Fruit fly (Drosophila melanogaster) whole organism, larva: ENCODE results near the gene hzg.

Experiments
- noc ChIP-seq: fragments of 200-800 bp; sonication (Bioruptor generic); optimal IDR thresholded peaks from 3 replicates; lab custom pipeline; 2019; ENCODE audit warnings: missing biosample characterization, mild to moderate bottlenecking, missing genetic modification characterization, moderate library complexity

hzg gene

dm6 chr3L:16013198-16013982, 8.9 kb upstream of the hzg start:
- no peak for TF ChIP-seq noc (tag; lab: Kevin White, UChicago)

DNA sequence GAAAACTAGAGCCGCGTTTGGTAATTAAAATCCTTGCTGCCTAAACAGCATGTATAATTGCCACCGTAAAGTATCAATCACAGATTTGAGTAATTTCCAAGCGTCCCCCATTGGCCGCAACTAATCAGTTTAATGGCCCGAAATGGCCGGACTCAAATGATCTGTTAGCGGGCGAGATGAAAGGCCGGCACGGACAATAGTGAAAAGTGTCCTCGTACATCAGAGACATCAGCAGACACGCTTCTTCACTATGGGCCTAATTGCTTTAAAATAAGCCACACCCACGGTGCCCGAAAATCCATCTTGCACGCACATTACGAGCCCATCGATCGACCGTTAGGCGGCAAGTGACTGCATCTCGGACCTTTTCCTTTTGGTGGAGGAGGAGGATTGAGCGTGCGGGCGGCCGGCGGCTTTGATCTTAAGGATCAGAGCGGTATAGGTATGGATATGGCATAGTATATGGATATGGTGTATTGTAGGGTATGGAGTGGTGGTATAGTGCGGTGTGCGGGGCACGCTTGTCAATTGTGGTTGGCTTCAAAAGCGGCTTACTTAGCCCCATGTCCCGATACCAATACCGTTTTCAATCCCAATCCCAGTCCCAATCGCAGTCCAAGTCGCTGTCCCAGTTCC, 7.9 kb upstream of the hzg start:
- TF ChIP-seq noc (tag; lab: Kevin White, UChicago) = no peak

dm6 chr3L:16011319-16012210, 7.0 kb upstream of the hzg start, which contains the start of gene mib1:
Gene mib1 (minus strand): TSS chr3L:16011812.
- peak; percentile 54 for TF ChIP-seq noc (tag; lab: Kevin White, UChicago)

DNA sequence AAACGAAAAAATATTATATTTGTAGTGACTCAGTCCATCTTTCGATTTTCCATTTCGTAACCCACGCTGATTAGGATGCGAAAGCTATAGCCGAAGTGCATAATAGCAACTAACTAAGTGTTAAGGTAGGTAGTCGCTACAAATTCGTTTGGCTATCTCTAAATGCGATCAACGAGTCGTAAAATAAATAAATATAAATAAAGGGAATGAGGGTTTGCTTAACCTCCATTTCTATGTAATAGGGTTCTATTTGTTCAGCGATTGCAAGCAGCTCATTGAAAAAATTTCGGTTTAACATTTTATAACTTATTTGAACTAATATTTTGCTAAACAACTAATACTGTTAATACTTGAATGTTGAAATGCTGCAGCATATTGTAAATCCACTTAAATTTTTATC, 5.6 kb upstream of the hzg start:
- no peak for TF ChIP-seq noc (tag; lab: Kevin White, UChicago)

dm6 chr3L:16002116-16002716, 2.3 kb downstream of the hzg start:
- no peak for TF ChIP-seq noc (tag; lab: Kevin White, UChicago)

DNA sequence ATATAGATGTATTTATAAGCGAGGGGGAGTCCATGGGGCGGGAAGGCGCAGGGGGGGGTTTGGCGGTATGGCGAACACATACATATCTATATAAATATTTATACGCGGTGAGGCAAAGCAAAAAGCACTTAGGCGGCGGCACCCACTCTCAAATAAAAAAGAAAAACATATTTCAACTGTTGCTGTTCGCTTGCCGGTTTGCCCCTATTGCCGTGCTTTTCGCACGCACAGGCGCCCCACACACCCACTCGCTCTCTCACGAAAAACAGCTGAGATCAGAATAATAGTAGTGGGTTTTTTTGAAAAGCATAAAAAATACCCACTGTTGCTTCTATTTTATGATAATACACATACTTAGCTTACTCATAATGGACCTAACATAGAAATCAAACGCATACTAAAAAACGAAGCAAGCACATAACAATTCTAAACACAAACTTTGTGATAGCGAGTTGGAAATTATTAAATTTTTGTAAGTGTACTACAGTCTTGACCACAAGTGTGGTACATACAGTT, 3.3 kb downstream of the hzg start:
- peak; percentile 98 for TF ChIP-seq noc (tag; lab: Kevin White, UChicago)

DNA sequence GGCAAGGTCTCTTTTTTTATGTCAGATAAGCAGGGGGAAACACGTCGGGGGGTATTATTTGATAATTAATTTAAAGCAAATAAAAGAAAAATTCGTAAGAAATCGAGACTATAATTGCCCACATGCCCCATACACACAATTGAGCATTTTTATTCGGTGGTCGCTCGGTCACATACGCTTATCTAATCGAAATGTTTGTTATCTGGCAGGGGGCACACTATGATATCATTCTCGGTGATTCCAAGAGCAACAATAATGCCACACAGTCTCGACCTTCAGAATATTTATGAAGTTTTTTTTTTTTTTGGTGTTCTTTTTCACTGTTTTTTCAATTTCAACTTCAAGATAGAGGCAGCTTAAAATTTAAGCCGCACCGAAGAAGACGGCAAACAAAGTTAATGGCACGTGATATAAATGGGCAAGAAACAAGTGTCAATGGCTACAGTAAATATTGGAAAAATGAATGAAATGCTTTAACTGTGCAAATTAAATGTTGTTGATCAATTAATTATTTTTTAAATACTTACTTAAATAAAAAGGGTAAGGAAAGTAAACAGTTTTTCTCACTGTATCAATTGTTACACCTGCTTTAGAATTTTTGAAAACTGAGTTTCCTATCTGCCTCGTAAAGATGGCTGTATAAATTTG, 5.1 kb downstream of the hzg start:
- peak; percentile 52 for TF ChIP-seq noc (tag; lab: Kevin White, UChicago)

- no peak for TF ChIP-seq noc (tag; lab: Kevin White, UChicago)
Observed at dm6 chr3L:15998217-15998616, 6.3 kb downstream of the hzg start.

dm6 chr3L:15996019-15996418, 8.5 kb downstream of the hzg start:
- TF ChIP-seq noc (tag; lab: Kevin White, UChicago) = no peak

DNA sequence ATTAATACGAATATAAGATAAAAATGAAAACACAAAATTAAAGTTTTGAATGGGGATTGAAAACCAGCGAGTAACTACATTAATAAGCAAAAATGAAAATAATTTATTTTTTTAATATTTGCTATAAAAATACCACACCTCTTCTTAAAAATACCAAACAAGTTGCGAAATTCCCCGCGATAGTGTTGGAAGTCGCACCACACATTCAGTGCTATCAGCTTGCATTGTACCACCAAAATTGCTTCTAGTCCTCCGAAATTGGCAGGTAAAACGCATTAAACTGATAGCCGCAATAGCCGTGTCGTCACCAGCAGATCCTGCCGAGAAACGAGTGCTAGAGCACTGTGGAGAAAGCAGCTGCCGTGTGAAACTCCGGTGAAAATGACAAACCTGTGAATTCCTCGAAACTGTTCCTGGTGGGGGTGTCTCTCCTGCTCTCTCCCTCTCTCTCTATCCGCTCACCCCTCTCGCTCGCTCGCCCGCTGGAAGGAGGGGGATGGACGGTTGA, 16.4 kb downstream of the hzg start, which contains the start of gene Hip14:
Gene Hip14, plus strand, starts transcription at position 198 of the 508 bp plus-strand sequence.
- TF ChIP-seq noc (tag; lab: Kevin White, UChicago) = no peak

DNA sequence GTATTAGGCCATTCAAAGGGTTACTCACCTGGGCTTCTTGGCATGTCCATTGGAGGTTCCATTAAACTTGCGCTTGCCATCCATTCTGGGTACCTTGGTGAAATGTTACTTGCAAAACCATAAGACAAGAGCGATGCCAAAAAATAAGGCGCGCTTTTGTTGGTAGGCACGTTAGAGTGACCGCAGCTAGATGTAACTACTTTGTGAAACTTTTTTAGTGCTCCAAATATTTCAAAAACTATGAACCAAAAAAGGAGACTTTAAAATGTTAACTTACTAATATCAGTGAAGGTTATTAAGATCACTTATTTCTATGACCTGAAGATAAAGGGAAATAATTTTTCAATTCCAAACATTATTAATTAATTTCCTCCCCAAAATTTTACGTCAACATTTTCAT, 16.9 kb downstream of the hzg start, which contains the start of gene PolD1:
Gene PolD1, minus strand, starts transcription at position 181 of the 400 bp plus-strand sequence.
- TF ChIP-seq noc (tag; lab: Kevin White, UChicago) = no peak

DNA sequence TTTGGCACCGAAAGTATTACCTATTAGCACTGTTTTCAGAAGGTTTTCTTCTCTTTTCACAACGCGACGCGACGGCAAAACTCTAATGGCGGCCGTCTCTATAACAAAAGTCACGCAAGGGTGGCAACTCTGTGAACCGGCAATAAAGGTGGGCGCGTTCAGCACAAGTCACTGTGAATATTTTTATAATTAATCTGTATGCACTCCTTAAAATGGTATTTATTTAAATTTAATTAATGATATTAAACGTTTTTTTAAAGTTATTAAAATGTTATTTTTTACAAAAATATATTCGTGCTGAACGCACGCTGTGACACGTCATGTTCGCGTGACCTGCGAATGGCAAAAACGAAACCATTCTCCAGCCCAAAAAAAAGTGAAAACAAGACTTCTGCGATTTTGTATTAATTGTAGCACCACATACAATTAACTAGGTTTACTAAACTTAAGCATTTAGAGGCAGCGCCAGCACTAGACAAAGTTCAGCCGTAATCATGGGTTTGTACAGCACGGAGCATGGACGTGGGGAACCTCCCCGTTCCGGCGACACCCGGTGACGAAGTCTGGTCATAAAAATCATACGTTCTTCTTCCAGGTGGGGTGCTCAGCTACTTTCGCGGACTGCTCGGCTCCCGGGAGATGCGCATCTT, 21.6 kb downstream of the hzg start, which contains the start of the genes brm and Arl1:
Gene brm, minus strand, starts transcription at position 87 of the 650 bp plus-strand sequence.
Gene Arl1, plus strand, starts transcription at position 353 of the 650 bp plus-strand sequence.
- TF ChIP-seq noc (tag; lab: Kevin White, UChicago) = peak; percentile 98

dm6 chr3L:15982148-15982547, 22.4 kb downstream of the hzg start:
- TF ChIP-seq noc (tag; lab: Kevin White, UChicago) = no peak

dm6 chr3L:15981403-15981802, 23.1 kb downstream of the hzg start:
- TF ChIP-seq noc (tag; lab: Kevin White, UChicago) = no peak
